Worm (Caenorhabditis elegans) whole organism, L2 larva: ENCODE measurements around the gene F47F2.1.

Experiments used
- F13H6.1 ChIP-seq: sonication (generic microtip); optimal IDR thresholded peaks from 2 replicates; lab custom pipeline; 2016; ENCODE audit warnings: missing genetic modification characterization, missing compliant biosample characterization
- ZK546.5 ChIP-seq: sonication (generic microtip); optimal IDR thresholded peaks from 2 replicates; lab custom pipeline; 2017; ENCODE audit warnings: missing biosample characterization, missing genetic modification characterization
- ceh-82 ChIP-seq: fragments of 150-350 bp; optimal IDR thresholded peaks from 2 replicates; lab custom pipeline; 2014; ENCODE audit warnings: missing biosample characterization, missing genetic modification characterization
- elt-3 ChIP-seq: sonication (generic microtip); optimal IDR thresholded peaks from 2 replicates; lab custom pipeline; 2017; ENCODE audit warnings: missing biosample characterization, missing genetic modification characterization
- fos-1 ChIP-seq: fragments of 150-350 bp; optimal IDR thresholded peaks from 2 replicates; lab custom pipeline; 2014; ENCODE audit warnings: missing biosample characterization, missing genetic modification characterization
- lsy-2 ChIP-seq, 2 experiments: fragments of 150-350 bp in 1 of 2; sonication (generic microtip) in 1 of 2; optimal IDR thresholded peaks; 2 replicates each; lab custom pipeline; 2014 to 2017; ENCODE audit warnings: missing biosample characterization in 2 of 2, missing genetic modification characterization in 2 of 2
- nhr-11 ChIP-seq: fragments of 150-350 bp; optimal IDR thresholded peaks from 2 replicates; lab custom pipeline; 2014; ENCODE audit warnings: missing biosample characterization, missing genetic modification characterization
- sem-4 ChIP-seq: fragments of 150-350 bp; optimal IDR thresholded peaks from 2 replicates; lab custom pipeline; 2014; ENCODE audit warnings: missing biosample characterization, missing genetic modification reagents, missing genetic modification characterization
- skn-1 ChIP-seq: sonication (generic microtip); optimal IDR thresholded peaks from 2 replicates; lab custom pipeline; 2017; ENCODE audit warnings: missing biosample characterization, missing genetic modification characterization
- unc-39 ChIP-seq: fragments of 150-350 bp; optimal IDR thresholded peaks from 2 replicates; lab custom pipeline; 2014; ENCODE audit warnings: missing biosample characterization, missing genetic modification characterization
- ztf-11 ChIP-seq: sonication (generic microtip); optimal IDR thresholded peaks from 2 replicates; lab custom pipeline; 2017; ENCODE audit warnings: missing biosample characterization, missing genetic modification characterization
- ztf-4 ChIP-seq: fragments of 150-350 bp; optimal IDR thresholded peaks from 2 replicates; lab custom pipeline; 2014; ENCODE audit warnings: missing biosample characterization, missing genetic modification characterization

- no peak for TF ChIP-seq elt-3
- TF ChIP-seq skn-1 (tag; lab: Kevin White, UChicago) = no peak
- no peak for TF ChIP-seq lsy-2 (tag; optimal IDR thresholded peaks at IDR 0.05; lab: Kevin White, UChicago)
- no peak for TF ChIP-seq ZK546.5 (tag; lab: Kevin White, UChicago)
- no peak for TF ChIP-seq sem-4 (tag; lab: Kevin White, UChicago)
- no peak for TF ChIP-seq nhr-11 (tag; lab: Kevin White, UChicago)
- no peak for TF ChIP-seq fos-1 (tag; lab: Kevin White, UChicago)
- TF ChIP-seq ztf-11 (tag; lab: Kevin White, UChicago) = no peak
- TF ChIP-seq ceh-82 (tag; lab: Kevin White, UChicago) = no peak
- no peak for TF ChIP-seq ztf-4
- TF ChIP-seq F13H6.1 (tag; lab: Kevin White, UChicago) = no peak
- TF ChIP-seq unc-39 = no peak
Observed at ce11 chrX:3875714-3876113, 2.6 kb upstream of the F47F2.1 start.
